Worm (Caenorhabditis elegans): ENCODE measurements around the gene glb-27.
A peak's percentile ranks its signal among the peaks of the same experiment; 100 is the strongest.

glb-27 gene

ce11 chrII:8561227-8561626 is 5.2 kb upstream of the glb-27 start, which contains the start of gene iff-2 (continued):
- TF ChIP-seq C08G9.2 (tag; optimal IDR thresholded peaks at IDR 0.05) (peak; percentile 65), sdc-2 (tag; optimal IDR thresholded peaks at IDR 0.05) (peak; percentile 78), K02D7.2 (tag; optimal IDR thresholded peaks at IDR 0.05) (peak; percentile 14), madf-2 (tag; optimal IDR thresholded peaks at IDR 0.05) (peak; percentile 70), hlh-8 (tag; optimal IDR thresholded peaks at IDR 0.05) (peak; percentile 50), Y22D7AL.16 (tag; optimal IDR thresholded peaks at IDR 0.05) (no peak), lin-11 (tag; optimal IDR thresholded peaks at IDR 0.05) (peak; percentile 13), sox-2 (GFP tag; IDR thresholded peaks at IDR 0.05) (peak; percentile 39; the same call in 1 of the 2 replicates), ets-4 (tag; optimal IDR thresholded peaks at IDR 0.05) (peak; percentile 89), ceh-34 (tag; optimal IDR thresholded peaks at IDR 0.05) (peak; percentile 96), syd-9 (tag; optimal IDR thresholded peaks at IDR 0.05) (peak; percentile 83), unc-42 (tag; optimal IDR thresholded peaks at IDR 0.05) (peak; percentile 93), lim-6 (tag; optimal IDR thresholded peaks at IDR 0.05) (no peak), tbx-2 (tag; optimal IDR thresholded peaks at IDR 0.05) (peak; percentile 97), pha-4 (tag; optimal IDR thresholded peaks at IDR 0.05) (no peak), hlh-30 (tag; optimal IDR thresholded peaks at IDR 0.05; ENCODE audit: insufficient read depth) (peak; percentile 100)

ce11 chrII:8559188-8559587 is 3.1 kb upstream of the glb-27 start:
- TF ChIP-seq unc-42 (tag; optimal IDR thresholded peaks at IDR 0.05): peak; percentile 97
- TF ChIP-seq syd-9 (tag; optimal IDR thresholded peaks at IDR 0.05): no peak
- TF ChIP-seq fkh-10 (GFP tag; optimal IDR thresholded peaks at IDR 0.05): peak; percentile 14

ce11 chrII:8554568-8554967 is 1.5 kb downstream of the glb-27 start:
- TF ChIP-seq eyg-1 (tag; optimal IDR thresholded peaks at IDR 0.05) (no peak), pag-3 (tag; optimal IDR thresholded peaks at IDR 0.05; ENCODE audit: borderline replicate concordance) (no peak), elt-2 (tag; optimal IDR thresholded peaks at IDR 0.05) (no peak), sox-2 (GFP tag; IDR thresholded peaks at IDR 0.05) (no peak), unc-42 (tag; optimal IDR thresholded peaks at IDR 0.05) (no peak), C08G9.2 (tag; optimal IDR thresholded peaks at IDR 0.05) (no peak), unc-86 (tag; optimal IDR thresholded peaks at IDR 0.05) (no peak), ztf-16 (tag; optimal IDR thresholded peaks at IDR 0.05) (no peak), ceh-48 (tag; optimal IDR thresholded peaks at IDR 0.05) (no peak), odd-2 (tag; optimal IDR thresholded peaks at IDR 0.05) (no peak), ceh-30 (tag; optimal IDR thresholded peaks at IDR 0.05) (no peak)

ce11 chrII:8551100-8551499 is 5.0 kb downstream of the glb-27 start:
- TF ChIP-seq sdc-2 (tag; optimal IDR thresholded peaks at IDR 0.05) (no peak), unc-42 (tag; optimal IDR thresholded peaks at IDR 0.05) (peak; percentile 81)

- TF ChIP-seq tbx-2 (tag; optimal IDR thresholded peaks at IDR 0.05) (peak; percentile 88), C38D4.7 (GFP tag; optimal IDR thresholded peaks at IDR 0.05) (peak; percentile 78), dmd-4 (tag; optimal IDR thresholded peaks at IDR 0.05; ENCODE audit: borderline replicate concordance) (peak; percentile 56), elt-2 (tag; optimal IDR thresholded peaks at IDR 0.05) (peak; percentile 92), unc-86 (tag; optimal IDR thresholded peaks at IDR 0.05) (peak; percentile 80), ref-2 (tag; optimal IDR thresholded peaks at IDR 0.05) (no peak), ceh-2 (tag; optimal IDR thresholded peaks at IDR 0.05) (peak; percentile 74), hlh-8 (tag; optimal IDR thresholded peaks at IDR 0.05) (peak; percentile 91), K09A11.1 (tag; optimal IDR thresholded peaks at IDR 0.05; ENCODE audit: insufficient read depth) (peak; percentile 54), nfya-1 (tag; optimal IDR thresholded peaks at IDR 0.05) (peak; percentile 51), zip-5 (tag; optimal IDR thresholded peaks at IDR 0.05) (peak; percentile 33), eyg-1 (tag; optimal IDR thresholded peaks at IDR 0.05) (peak; percentile 83), madf-2 (tag; optimal IDR thresholded peaks at IDR 0.05) (peak; percentile 67), ceh-24 (tag; optimal IDR thresholded peaks at IDR 0.05) (peak; percentile 65), ceh-45 (GFP tag; IDR thresholded peaks at IDR 0.05) (peak; percentile 76; the same call in 1 of the 2 replicates), dve-1 (tag; optimal IDR thresholded peaks at IDR 0.05) (peak; percentile 89), ttx-3 (tag; optimal IDR thresholded peaks at IDR 0.05) (peak; percentile 84), F13H6.1 (tag; optimal IDR thresholded peaks at IDR 0.05) (peak; percentile 46), npax-4 (tag; optimal IDR thresholded peaks at IDR 0.05) (peak; percentile 55), C08G9.2 (tag; optimal IDR thresholded peaks at IDR 0.05) (peak; percentile 63), ceh-22 (tag; optimal IDR thresholded peaks at IDR 0.05) (no peak), gmeb-2 (tag; optimal IDR thresholded peaks at IDR 0.05) (peak; percentile 86), pros-1 (tag; optimal IDR thresholded peaks at IDR 0.05) (no peak), pat-9 (tag; optimal IDR thresholded peaks at IDR 0.05) (peak; percentile 83), lin-11 (tag; optimal IDR thresholded peaks at IDR 0.05) (peak; percentile 83), pag-3 (tag; optimal IDR thresholded peaks at IDR 0.05; ENCODE audit: borderline replicate concordance) (peak; percentile 27), syd-9 (tag; optimal IDR thresholded peaks at IDR 0.05) (peak; percentile 78), nhr-232 (tag; optimal IDR thresholded peaks at IDR 0.05) (peak; percentile 65)
These were observed 9.1 kb downstream of the glb-27 start for ce11 chrII:8546975-8547374.

Data from whole organism, late embryonic.